Worm (Caenorhabditis elegans) whole organism, L1 larva: Measurements from ENCODE around the gene crp-1.
A peak's percentile ranks its signal among the peaks of the same experiment; 100 is the strongest.

Experiments
- C34B4.2 ChIP-seq: sonication (generic microtip); optimal IDR thresholded peaks from 2 replicates; lab custom pipeline; 2017; ENCODE audit warnings: mild to moderate bottlenecking, missing genetic modification characterization, missing compliant biosample characterization
- F16B12.6 ChIP-seq: fragments of 150-350 bp; optimal IDR thresholded peaks from 2 replicates; lab custom pipeline; 2014; ENCODE audit warnings: missing biosample characterization, missing genetic modification characterization
- aha-1 ChIP-seq: fragments of 150-350 bp; optimal IDR thresholded peaks from 2 replicates; lab custom pipeline; 2014; ENCODE audit warnings: missing biosample characterization, missing genetic modification characterization
- alr-1 ChIP-seq: fragments of 200-800 bp; sonication (Bioruptor generic); optimal IDR thresholded peaks from 2 replicates; lab custom pipeline; 2018; ENCODE audit warnings: borderline replicate concordance, mild to moderate bottlenecking, missing genetic modification characterization, missing compliant biosample characterization
- aly-2 ChIP-seq: fragments of 150-350 bp; optimal IDR thresholded peaks from 2 replicates; lab custom pipeline; 2014; ENCODE audit warnings: missing biosample characterization, missing genetic modification characterization
- ama-1 ChIP-seq: fragments of 150-350 bp; optimal IDR thresholded peaks from 2 replicates; lab custom pipeline; 2014
- blmp-1 ChIP-seq: fragments of 150-350 bp; optimal IDR thresholded peaks from 2 replicates; lab custom pipeline; 2014; ENCODE audit warnings: missing biosample characterization, missing genetic modification characterization
- dsc-1 ChIP-seq: sonication (generic microtip); optimal IDR thresholded peaks from 2 replicates; lab custom pipeline; 2016; ENCODE audit warnings: mild to moderate bottlenecking, missing genetic modification characterization, missing compliant biosample characterization
- efl-3 ChIP-seq: fragments of 200-800 bp; sonication (Bioruptor generic); optimal IDR thresholded peaks from 2 replicates; lab custom pipeline; 2018; ENCODE audit warnings: mild to moderate bottlenecking, missing genetic modification characterization, missing compliant biosample characterization
- egl-13 ChIP-seq: sonication (generic microtip); optimal IDR thresholded peaks from 2 replicates; lab custom pipeline; 2016; ENCODE audit warnings: missing genotype, missing genetic modification reagents, missing genetic modification characterization, missing compliant biosample characterization
- egl-27 ChIP-seq, 2 experiments: fragments of 150-350 bp in 1 of 2; sonication (generic microtip); optimal IDR thresholded peaks; 3 replicates each; lab custom pipeline; 2017 to 2018; ENCODE audit warnings: missing biosample characterization in 2 of 2, missing genetic modification characterization in 2 of 2, missing genetic modification reagents in 2 of 2
- elt-2 ChIP-seq: sonication (generic microtip); optimal IDR thresholded peaks from 2 replicates; lab custom pipeline; 2016; ENCODE audit warnings: missing genetic modification characterization, mild to moderate bottlenecking, inconsistent platforms, missing compliant biosample characterization, missing genetic modification reagents
- grh-1 ChIP-seq: fragments of 200-800 bp; sonication (Bioruptor generic); IDR thresholded peaks from 2 replicates; pipeline ENCODE4 v1.3.6; 2022; ENCODE audit warnings: missing genetic modification reagents, missing genetic modification characterization, missing compliant biosample characterization
- hlh-4 ChIP-seq: sonication (generic microtip); optimal IDR thresholded peaks from 2 replicates; lab custom pipeline; 2016; ENCODE audit warnings: mild to moderate bottlenecking, missing genetic modification characterization, missing compliant biosample characterization
- isw-1 ChIP-seq: fragments of 200-800 bp; sonication (Bioruptor generic); IDR thresholded peaks from 2 replicates; pipeline ENCODE4 v1.3.6; 2022; ENCODE audit warnings: missing genetic modification characterization, missing compliant biosample characterization
- jun-1 ChIP-seq: fragments of 150-350 bp; optimal IDR thresholded peaks from 2 replicates; lab custom pipeline; 2014; ENCODE audit warnings: missing biosample characterization, missing genetic modification reagents, missing genetic modification characterization
- lin-14 ChIP-seq: fragments of 200-800 bp; sonication (Bioruptor generic); optimal IDR thresholded peaks from 2 replicates; lab custom pipeline; 2018; ENCODE audit warnings: mild to moderate bottlenecking, missing genetic modification characterization, moderate library complexity, missing compliant biosample characterization
- lin-15B ChIP-seq: fragments of 150-350 bp; sonication (generic microtip); optimal IDR thresholded peaks from 3 replicates; lab custom pipeline; 2014; ENCODE audit warnings: missing biosample characterization, missing genetic modification characterization
- lin-35 ChIP-seq, 2 experiments: fragments of 150-350 bp; optimal IDR thresholded peaks; 2 replicates each; lab custom pipeline; 2014; ENCODE audit warnings: missing biosample characterization in 2 of 2, missing genetic modification characterization in 2 of 2, missing genetic modification reagents in 2 of 2
- mab-9 ChIP-seq: fragments of 200-800 bp; sonication (Bioruptor generic); IDR thresholded peaks from 2 replicates; pipeline ENCODE4 v1.3.6; 2022; ENCODE audit warnings: missing genetic modification reagents, missing genetic modification characterization, missing compliant biosample characterization
- mdl-1 ChIP-seq, 2 experiments: fragments of 150-350 bp; optimal IDR thresholded peaks; 2 replicates each; lab custom pipeline; 2014 to 2017; ENCODE audit warnings: missing biosample characterization in 2 of 2, missing genetic modification characterization in 2 of 2, inconsistent platforms in 1 of 2
- mep-1 ChIP-seq: fragments of 150-350 bp; optimal IDR thresholded peaks from 2 replicates; lab custom pipeline; 2014; ENCODE audit warnings: missing biosample characterization, missing genetic modification characterization
- nhr-20 ChIP-seq: sonication (generic microtip); optimal IDR thresholded peaks from 2 replicates; lab custom pipeline; 2016; ENCODE audit warnings: mild to moderate bottlenecking, missing genetic modification characterization, missing compliant biosample characterization
- nhr-71 ChIP-seq: sonication (generic microtip); optimal IDR thresholded peaks from 2 replicates; lab custom pipeline; 2016; ENCODE audit warnings: mild to moderate bottlenecking, missing genetic modification characterization, moderate library complexity, missing compliant biosample characterization
- nhr-90 ChIP-seq: sonication (generic microtip); optimal IDR thresholded peaks from 2 replicates; lab custom pipeline; 2016; ENCODE audit warnings: mild to moderate bottlenecking, missing genetic modification characterization, missing compliant biosample characterization; ENCODE audit not compliant: poor library complexity
- pag-3 ChIP-seq: sonication (generic microtip); optimal IDR thresholded peaks from 2 replicates; lab custom pipeline; 2017; ENCODE audit warnings: missing genetic modification characterization, mild to moderate bottlenecking, missing compliant biosample characterization, antibody characterized with exemption, borderline replicate concordance; ENCODE audit not compliant: insufficient read depth
- pqm-1 ChIP-seq: sonication (generic microtip); optimal IDR thresholded peaks from 3 replicates; lab custom pipeline; 2017; ENCODE audit warnings: missing biosample characterization, missing genetic modification characterization
- rnt-1 ChIP-seq: sonication (generic microtip); optimal IDR thresholded peaks from 2 replicates; lab custom pipeline; 2016; ENCODE audit warnings: mild to moderate bottlenecking, missing genetic modification characterization, moderate library complexity, missing compliant biosample characterization
- skn-1 ChIP-seq: fragments of 150-350 bp; optimal IDR thresholded peaks from 2 replicates; lab custom pipeline; 2014; ENCODE audit warnings: missing biosample characterization, missing genetic modification characterization
- sptf-1 ChIP-seq: fragments of 150-350 bp; optimal IDR thresholded peaks from 2 replicates; lab custom pipeline; 2014; ENCODE audit warnings: missing biosample characterization, missing genetic modification characterization
- swsn-7 ChIP-seq: sonication (generic microtip); optimal IDR thresholded peaks from 2 replicates; lab custom pipeline; 2016; ENCODE audit warnings: missing genetic modification characterization, missing compliant biosample characterization
- tlp-1 ChIP-seq: fragments of 150-350 bp; optimal IDR thresholded peaks from 2 replicates; lab custom pipeline; 2014; ENCODE audit warnings: missing biosample characterization, missing genetic modification characterization
- unc-130 ChIP-seq: fragments of 150-350 bp; optimal IDR thresholded peaks from 2 replicates; lab custom pipeline; 2017; ENCODE audit warnings: missing biosample characterization, missing genetic modification characterization, inconsistent platforms
- unc-30 ChIP-seq: sonication (generic microtip); optimal IDR thresholded peaks from 2 replicates; lab custom pipeline; 2017; ENCODE audit warnings: missing biosample characterization, missing genetic modification characterization
- unc-86 ChIP-seq: sonication (generic microtip); optimal IDR thresholded peaks from 2 replicates; lab custom pipeline; 2016; ENCODE audit warnings: missing genetic modification characterization, missing compliant biosample characterization
- xbp-1 ChIP-seq: sonication (generic microtip); optimal IDR thresholded peaks from 2 replicates; lab custom pipeline; 2016; ENCODE audit warnings: missing genetic modification characterization, missing compliant biosample characterization
- zag-1 ChIP-seq: fragments of 150-350 bp; optimal IDR thresholded peaks from 2 replicates; lab custom pipeline; 2014; ENCODE audit warnings: missing biosample characterization, missing genetic modification characterization

crp-1 gene

ce11 chrV:10467104-10467503 lies 11.3 kb upstream of the crp-1 start:
- TF ChIP-seq rnt-1 (tag; lab: Kevin White, UChicago) (peak; percentile 57), blmp-1 (tag; lab: Kevin White, UChicago) (peak; percentile 9), unc-130 (tag; lab: Kevin White, UChicago) (peak; percentile 8), elt-2 (tag; lab: Kevin White, UChicago) (no peak), pag-3 (peak; percentile 36)
- TF ChIP-seq, all 84 proteins: peak for 4

- TF ChIP-seq isw-1 (no peak), nhr-90 (tag; lab: Kevin White, UChicago) (no peak), zag-1 (tag; lab: Kevin White, UChicago) (no peak), swsn-7 (tag; lab: Kevin White, UChicago) (no peak), F16B12.6 (no peak), sptf-1 (tag; lab: Kevin White, UChicago) (no peak), C34B4.2 (tag; lab: Kevin White, UChicago) (no peak), lin-15B (tag; lab: Kevin White, UChicago) (no peak), aly-2 (tag; lab: Kevin White, UChicago) (no peak), dsc-1 (tag; lab: Kevin White, UChicago) (no peak), jun-1 (tag; lab: Kevin White, UChicago) (no peak), efl-3 (GFP tag; lab: Kevin White, UChicago) (no peak), egl-27 (tag; optimal IDR thresholded peaks at IDR 0.05; lab: Kevin White, UChicago) (no peak), aha-1 (tag; lab: Kevin White, UChicago) (no peak), skn-1 (tag; lab: Kevin White, UChicago) (no peak), rnt-1 (tag; lab: Kevin White, UChicago) (no peak), unc-130 (tag; lab: Kevin White, UChicago) (no peak), nhr-20 (tag; lab: Kevin White, UChicago) (no peak), unc-86 (tag; lab: Kevin White, UChicago) (no peak), grh-1 (GFP tag; lab: Robert Waterston, UW) (no peak)
Observed at ce11 chrV:10467659-10468058, 10.7 kb upstream of the crp-1 start.

ce11 chrV:10468190-10468589 lies 10.2 kb upstream of the crp-1 start, which contains the start of gene egl-9:
Gene egl-9, plus strand, starts transcription at chrV:10468517.
- no peak for TF ChIP-seq xbp-1
- peak; percentile 5 for TF ChIP-seq mep-1 (tag; lab: Kevin White, UChicago)
- peak; percentile 32 for TF ChIP-seq nhr-71 (tag; lab: Kevin White, UChicago)
- no peak for TF ChIP-seq unc-30 (tag; lab: Kevin White, UChicago)
- TF ChIP-seq elt-2 (tag; lab: Kevin White, UChicago) = peak; percentile 68
- TF ChIP-seq hlh-4 (tag; lab: Kevin White, UChicago) = no peak
- no peak for TF ChIP-seq pqm-1 (tag; lab: Kevin White, UChicago)
- peak; percentile 64 for TF ChIP-seq ama-1 (lab: Kevin White, UChicago)
- peak in 1 of 2 experiments; percentile 27 for TF ChIP-seq mdl-1 (tag; optimal IDR thresholded peaks at IDR 0.05; lab: Kevin White, UChicago)
- no peak for TF ChIP-seq mab-9 (GFP tag; lab: Robert Waterston, UW)
- no peak for TF ChIP-seq pag-3
- peak; percentile 8 for TF ChIP-seq nhr-20 (tag; lab: Kevin White, UChicago)
- TF ChIP-seq lin-14 (GFP tag; lab: Kevin White, UChicago) = peak; percentile 15
- TF ChIP-seq lin-35 (GFP tag; optimal IDR thresholded peaks at IDR 0.05; lab: Kevin White, UChicago) = peak in 1 of 2 experiments; percentile 32

DNA sequence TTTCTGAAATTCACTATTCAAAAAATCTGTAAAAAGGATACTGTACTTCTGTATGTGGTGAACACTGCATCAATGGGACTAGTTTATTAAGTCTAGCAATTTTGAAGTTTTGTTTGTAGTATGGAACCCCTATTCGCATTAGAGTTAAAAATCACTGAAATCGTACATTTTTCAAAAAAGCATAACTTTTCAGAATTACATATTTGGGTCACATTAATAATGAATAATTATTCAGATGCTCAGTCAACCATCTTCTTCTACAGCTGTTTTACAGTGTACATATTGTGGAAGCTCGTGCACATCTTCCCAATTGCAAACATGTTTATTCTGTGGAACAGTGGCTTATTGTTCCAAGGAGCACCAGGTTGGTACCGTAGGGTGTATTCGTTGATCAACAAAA lies 9.7 kb upstream of the crp-1 start:
- TF ChIP-seq egl-13 (tag; lab: Kevin White, UChicago) = no peak
- TF ChIP-seq tlp-1 = no peak
- no peak for TF ChIP-seq mep-1 (tag; lab: Kevin White, UChicago)
- TF ChIP-seq alr-1 (tag; lab: Kevin White, UChicago) = no peak
